Worm (Caenorhabditis elegans): Measurements from ENCODE around the gene F54B3.1.
"Not testable (repeated sequence)": the region's sequence is repeated elsewhere in the genome, so short reads cannot be mapped to it uniquely, and the experiment has no call there.

F54B3.1 gene

DNA sequence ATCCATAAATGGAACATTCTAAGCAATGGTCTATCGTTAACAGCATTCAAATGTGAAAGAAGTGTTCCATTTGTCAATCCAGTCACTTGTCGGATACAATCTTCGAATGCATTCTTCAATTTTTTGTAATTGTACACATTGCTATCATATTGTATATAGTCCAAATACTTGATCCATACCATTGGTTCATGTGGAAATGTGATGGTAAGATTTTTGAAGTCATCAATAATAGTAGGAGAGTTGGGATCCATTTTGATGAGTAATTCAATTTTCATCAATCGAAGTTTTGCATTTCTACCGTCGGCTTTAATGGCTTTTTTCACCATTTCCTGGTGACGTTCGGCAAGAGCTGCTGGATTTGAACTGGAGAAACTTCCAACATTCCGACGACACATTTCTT is 5.5 kb upstream of the F54B3.1 start:
- TF ChIP-seq ceh-90 (tag; optimal IDR thresholded peaks at IDR 0.05), result no peak
- TF ChIP-seq snu-23 (GFP tag; optimal IDR thresholded peaks at IDR 0.05), result no peak
- no peak for TF ChIP-seq irx-1 (tag; optimal IDR thresholded peaks at IDR 0.05)
- no peak for TF ChIP-seq lin-14 (GFP tag; optimal IDR thresholded peaks at IDR 0.05)
- no peak for TF ChIP-seq unc-30 (tag; optimal IDR thresholded peaks at IDR 0.05)
- TF ChIP-seq skn-1 (tag; optimal IDR thresholded peaks at IDR 0.05), result no peak
- TF ChIP-seq lin-35 (GFP tag; optimal IDR thresholded peaks at IDR 0.05), result no peak
- TF ChIP-seq vab-15 (tag; optimal IDR thresholded peaks at IDR 0.05), result no peak
- TF ChIP-seq lsy-2 (tag; optimal IDR thresholded peaks at IDR 0.05), result no peak
- TF ChIP-seq aha-1 (tag; optimal IDR thresholded peaks at IDR 0.05), result no peak
- no peak for TF ChIP-seq zip-4 (GFP tag; optimal IDR thresholded peaks at IDR 0.05)
- no peak for TF ChIP-seq mab-9 (GFP tag; IDR thresholded peaks at IDR 0.05)
- TF ChIP-seq nhr-19 (GFP tag; conservative IDR thresholded peaks at IDR 0.05), result no peak
- no peak for TF ChIP-seq C04F5.9 (tag; optimal IDR thresholded peaks at IDR 0.05)
- no peak for TF ChIP-seq elt-2 (tag; optimal IDR thresholded peaks at IDR 0.05)
- TF ChIP-seq unc-130 (tag; optimal IDR thresholded peaks at IDR 0.05), result no peak
- TF ChIP-seq unc-86 (tag; optimal IDR thresholded peaks at IDR 0.05), result no peak
- TF ChIP-seq sup-37 (GFP tag; optimal IDR thresholded peaks at IDR 0.05), result no peak
- TF ChIP-seq C16A3.4 (tag; optimal IDR thresholded peaks at IDR 0.05), result no peak

DNA sequence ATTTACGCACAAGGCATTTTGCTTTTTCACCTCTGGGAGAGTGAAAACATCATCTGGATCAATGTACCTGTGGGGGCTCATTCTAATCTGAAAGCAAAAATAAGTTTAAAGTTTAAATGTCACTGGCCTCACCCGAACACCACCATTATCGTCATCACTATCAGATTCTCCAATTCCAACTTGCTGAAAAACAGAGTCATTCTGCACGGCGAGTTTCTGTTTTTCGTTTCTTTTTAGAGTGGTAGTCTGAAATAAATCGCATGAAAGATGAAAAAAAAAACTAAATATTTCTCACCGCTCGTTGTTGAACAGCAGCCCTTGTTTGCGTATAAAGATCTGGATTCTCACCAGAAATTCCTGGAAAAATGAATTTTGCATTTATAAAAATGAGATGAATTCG is 3.9 kb upstream of the F54B3.1 start:
- TF ChIP-seq efl-1 (optimal IDR thresholded peaks at IDR 0.05), result no peak
- peak in 1 of 2 experiments; percentile 30 for TF ChIP-seq efl-1 (GFP tag; optimal IDR thresholded peaks at IDR 0.05 in 1 of 2)
- TF ChIP-seq lsy-2 (tag; optimal IDR thresholded peaks at IDR 0.05), result no peak

DNA sequence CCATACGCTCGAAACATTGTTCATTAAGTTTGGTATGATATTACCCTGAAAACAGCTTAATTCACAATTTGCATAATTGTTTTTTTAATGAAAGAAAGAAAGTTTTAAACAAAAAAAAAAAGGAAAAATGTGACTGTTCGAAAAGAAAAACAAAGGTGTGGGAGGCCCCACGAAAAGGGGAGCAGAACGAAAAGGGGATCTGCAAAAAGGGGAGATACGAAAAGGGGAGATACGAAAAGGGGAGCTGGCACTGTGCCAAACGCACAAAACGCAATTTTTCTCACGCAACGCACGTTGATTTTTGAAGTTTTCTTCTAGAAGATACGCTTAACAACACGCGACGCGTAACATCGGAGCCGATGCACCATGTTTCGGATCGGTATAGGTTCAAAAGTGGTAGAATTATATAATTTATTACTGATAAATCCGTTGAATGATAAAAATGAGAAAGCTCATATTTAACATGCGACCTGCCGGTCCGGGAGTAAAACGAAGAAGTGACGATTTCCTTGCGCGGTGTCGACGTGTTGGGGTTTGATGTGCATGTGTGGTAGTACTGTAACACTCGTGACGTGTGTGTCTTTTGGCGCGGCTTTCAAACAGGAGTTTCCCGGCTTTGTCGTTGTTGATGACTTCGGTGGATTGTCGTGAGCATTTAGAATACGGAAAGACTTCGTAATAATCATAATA is 3.3 kb upstream of the F54B3.1 start, which contains the start of gene nrde-2:
Gene nrde-2 (minus strand): TSS at position 45 of the 690 bp plus-strand sequence.
- TF ChIP-seq isw-1 (GFP tag; IDR thresholded peaks at IDR 0.05) (0 out of 2 replicates have a peak, but pooled peaks have one; percentile 3), efl-1 (optimal IDR thresholded peaks at IDR 0.05) (peak in 1 of 2 experiments; percentile 13), rnt-1 (tag; optimal IDR thresholded peaks at IDR 0.05) (peak; percentile 57), unc-98 (GFP tag; IDR thresholded peaks at IDR 0.05) (0 out of 2 replicates have a peak, but pooled peaks have one; percentile 52)
- TF ChIP-seq efl-1 (GFP tag; optimal IDR thresholded peaks at IDR 0.05 in 1 of 2), result not testable (repeated sequence)

DNA sequence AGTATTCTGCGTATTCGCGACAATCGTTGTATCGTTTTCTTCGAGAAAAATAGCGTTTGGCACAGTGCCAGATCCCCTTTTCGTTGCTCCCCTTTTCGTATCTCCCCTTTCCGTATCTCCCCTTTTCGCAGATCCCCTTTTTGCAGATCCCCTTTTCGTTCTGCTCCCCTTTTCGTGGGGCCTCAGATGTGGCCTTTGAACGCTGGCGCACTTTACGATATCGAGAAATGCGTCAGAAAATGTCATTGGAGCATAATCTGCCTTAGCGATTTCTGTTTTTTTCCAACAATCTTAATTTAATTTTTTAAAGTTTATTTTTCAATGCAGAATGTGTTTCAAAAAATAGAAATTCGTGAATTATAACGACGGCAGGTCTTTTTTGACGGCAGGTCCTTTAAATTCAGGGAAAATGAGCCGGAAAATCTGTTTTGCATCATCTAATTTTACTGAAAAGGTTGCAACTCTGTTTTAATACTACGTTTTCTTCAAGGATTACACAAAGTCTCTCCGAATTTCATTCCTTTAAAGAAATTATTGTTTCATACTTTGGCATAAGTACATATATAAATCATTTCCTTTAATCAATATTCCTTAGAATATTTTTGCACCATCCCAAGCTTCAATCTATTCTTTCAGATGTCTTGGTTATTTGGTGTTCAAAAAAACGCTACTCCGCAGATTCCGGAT is 2.6 kb upstream of the F54B3.1 start, which contains the start of gene atad-3:
Gene atad-3 (plus strand): TSS at position 637 of the 687 bp plus-strand sequence.
- TF ChIP-seq nhr-12 (tag; optimal IDR thresholded peaks at IDR 0.05) (no peak), sptf-1 (tag; optimal IDR thresholded peaks at IDR 0.05) (no peak), unc-30 (tag; optimal IDR thresholded peaks at IDR 0.05) (no peak), unc-86 (tag; optimal IDR thresholded peaks at IDR 0.05) (peak; percentile 90), alr-1 (tag; optimal IDR thresholded peaks at IDR 0.05; ENCODE audit: borderline replicate concordance) (no peak), jun-1 (tag; optimal IDR thresholded peaks at IDR 0.05) (peak; percentile 65), nhr-76 (tag; optimal IDR thresholded peaks at IDR 0.05) (no peak), zip-4 (GFP tag; optimal IDR thresholded peaks at IDR 0.05) (peak; percentile 58), ceh-63 (GFP tag; optimal IDR thresholded peaks at IDR 0.05) (peak; percentile 83), sox-4 (tag; optimal IDR thresholded peaks at IDR 0.05) (peak; percentile 66), pqm-1 (tag; optimal IDR thresholded peaks at IDR 0.05) (no peak), lin-35 (GFP tag; optimal IDR thresholded peaks at IDR 0.05) (peak; percentile 80 to 88), irx-1 (tag; optimal IDR thresholded peaks at IDR 0.05) (peak; percentile 74), nhr-47 (tag; optimal IDR thresholded peaks at IDR 0.05) (peak; percentile 93), lin-15B (tag; optimal IDR thresholded peaks at IDR 0.05) (peak; percentile 85), pag-3 (tag; optimal IDR thresholded peaks at IDR 0.05; ENCODE audit: borderline replicate concordance, insufficient read depth) (no peak), skn-1 (tag; optimal IDR thresholded peaks at IDR 0.05) (peak; percentile 81), ceh-90 (tag; optimal IDR thresholded peaks at IDR 0.05) (no peak), nhr-19 (GFP tag; conservative IDR thresholded peaks at IDR 0.05) (peak; percentile 95), lir-3 (tag; optimal IDR thresholded peaks at IDR 0.05; ENCODE audit: poor library complexity) (peak; percentile 90), ceh-88 (GFP tag; IDR thresholded peaks at IDR 0.05) (peak; percentile 83), lin-14 (GFP tag; optimal IDR thresholded peaks at IDR 0.05) (peak; percentile 93), fkh-4 (tag; optimal IDR thresholded peaks at IDR 0.05; ENCODE audit: borderline replicate concordance) (peak; percentile 50), unc-130 (tag; optimal IDR thresholded peaks at IDR 0.05) (peak; percentile 27), tbx-2 (tag; optimal IDR thresholded peaks at IDR 0.05) (peak; percentile 91), xbp-1 (tag; optimal IDR thresholded peaks at IDR 0.05) (peak; percentile 88), vab-15 (tag; optimal IDR thresholded peaks at IDR 0.05) (peak; percentile 77), hlh-4 (tag; optimal IDR thresholded peaks at IDR 0.05) (no peak), elt-2 (tag; optimal IDR thresholded peaks at IDR 0.05) (peak; percentile 29), ets-5 (GFP tag; IDR thresholded peaks at IDR 0.05) (no peak), C34B4.2 (tag; optimal IDR thresholded peaks at IDR 0.05) (no peak)
